Fruit fly (Drosophila melanogaster): ENCODE data around the gene CG13722.

- TF ChIP-seq psq (optimal IDR thresholded peaks at IDR 0.05) = no peak
- TF ChIP-seq CG8478 (optimal IDR thresholded peaks at IDR 0.05) = no peak
- no peak for TF ChIP-seq usp (GFP tag; optimal IDR thresholded peaks at IDR 0.05)
- TF ChIP-seq EcR (GFP tag; optimal IDR thresholded peaks at IDR 0.05) = no peak
- TF ChIP-seq pan (optimal IDR thresholded peaks at IDR 0.05) = no peak
- TF ChIP-seq Dll (optimal IDR thresholded peaks at IDR 0.05) = no peak
Measured at dm6 chr3L:4531941-4532478, 41.2 kb upstream of the CG13722 start, which contains the start of gene Tie.
